Worm (Caenorhabditis elegans) whole organism, late embryonic: ENCODE measurements around the gene F45D3.1.

ENCODE experiments used
- C08G9.2 ChIP-seq: sonication (generic microtip); optimal IDR thresholded peaks from 2 replicates; lab custom pipeline; 2016; ENCODE audit warnings: mild to moderate bottlenecking, missing genetic modification characterization, moderate library complexity, missing compliant biosample characterization
- C38D4.7 ChIP-seq: fragments of 200-800 bp; sonication (Bioruptor generic); optimal IDR thresholded peaks from 2 replicates; lab custom pipeline; 2018; ENCODE audit warnings: mild to moderate bottlenecking, missing genetic modification characterization, moderate library complexity, missing compliant biosample characterization
- F13H6.1 ChIP-seq: sonication (generic microtip); optimal IDR thresholded peaks from 2 replicates; lab custom pipeline; 2016; ENCODE audit warnings: missing genetic modification characterization, missing compliant biosample characterization
- K02D7.2 ChIP-seq: sonication (generic microtip); optimal IDR thresholded peaks from 2 replicates; lab custom pipeline; 2017; ENCODE audit warnings: mild to moderate bottlenecking, missing genetic modification characterization, missing compliant biosample characterization
- K09A11.1 ChIP-seq: sonication (generic microtip); optimal IDR thresholded peaks from 2 replicates; lab custom pipeline; 2017; ENCODE audit warnings: antibody characterized with exemption, mild to moderate bottlenecking, missing genetic modification characterization, missing compliant biosample characterization; ENCODE audit not compliant: insufficient read depth
- Y22D7AL.16 ChIP-seq: sonication (generic microtip); optimal IDR thresholded peaks from 2 replicates; lab custom pipeline; 2016; ENCODE audit warnings: missing genetic modification characterization, missing compliant biosample characterization
- ahr-1 ChIP-seq: sonication (generic microtip); optimal IDR thresholded peaks from 2 replicates; lab custom pipeline; 2016; ENCODE audit warnings: missing genetic modification characterization, missing compliant biosample characterization
- ceh-14 ChIP-seq: sonication (generic microtip); optimal IDR thresholded peaks from 2 replicates; lab custom pipeline; 2016; ENCODE audit warnings: missing genotype, missing genetic modification characterization, missing compliant biosample characterization
- ceh-22 ChIP-seq: sonication (generic microtip); optimal IDR thresholded peaks from 2 replicates; lab custom pipeline; 2017; ENCODE audit warnings: missing biosample characterization, missing genetic modification characterization
- ceh-24 ChIP-seq: sonication (generic microtip); optimal IDR thresholded peaks from 2 replicates; lab custom pipeline; 2016; ENCODE audit warnings: mild to moderate bottlenecking, missing genetic modification characterization, missing compliant biosample characterization
- ceh-31 ChIP-seq: sonication (generic microtip); optimal IDR thresholded peaks from 2 replicates; lab custom pipeline; 2016; ENCODE audit warnings: missing genetic modification characterization, missing compliant biosample characterization
- ceh-34 ChIP-seq: sonication (generic microtip); optimal IDR thresholded peaks from 2 replicates; lab custom pipeline; 2016; ENCODE audit warnings: mild to moderate bottlenecking, missing genetic modification characterization, missing compliant biosample characterization
- ceh-9 ChIP-seq: sonication (generic microtip); optimal IDR thresholded peaks from 2 replicates; lab custom pipeline; 2016; ENCODE audit warnings: mild to moderate bottlenecking, missing genetic modification characterization, inconsistent platforms, missing compliant biosample characterization
- elt-2 ChIP-seq: sonication (generic microtip); optimal IDR thresholded peaks from 2 replicates; lab custom pipeline; 2016; ENCODE audit warnings: missing genetic modification reagents, missing genetic modification characterization, missing compliant biosample characterization
- elt-4 ChIP-seq: sonication (generic microtip); optimal IDR thresholded peaks from 2 replicates; lab custom pipeline; 2016; ENCODE audit warnings: missing genetic modification characterization, missing compliant biosample characterization
- ets-4 ChIP-seq: sonication (generic microtip); optimal IDR thresholded peaks from 2 replicates; lab custom pipeline; 2016; ENCODE audit warnings: missing genetic modification characterization, missing compliant biosample characterization
- fax-1 ChIP-seq: sonication (generic microtip); optimal IDR thresholded peaks from 2 replicates; lab custom pipeline; 2016; ENCODE audit warnings: missing genotype, missing genetic modification characterization, missing compliant biosample characterization
- fkh-10 ChIP-seq: fragments of 150-350 bp; optimal IDR thresholded peaks from 2 replicates; lab custom pipeline; 2014; ENCODE audit warnings: missing biosample characterization, missing genetic modification reagents, missing genetic modification characterization
- hlh-13 ChIP-seq: fragments of 200-800 bp; sonication (Bioruptor generic); optimal IDR thresholded peaks from 2 replicates; lab custom pipeline; 2018; ENCODE audit warnings: mild to moderate bottlenecking, missing genetic modification characterization, missing compliant biosample characterization
- hlh-15 ChIP-seq: sonication (generic microtip); optimal IDR thresholded peaks from 2 replicates; lab custom pipeline; 2016; ENCODE audit warnings: missing genetic modification characterization, missing compliant biosample characterization
- lim-6 ChIP-seq: sonication (generic microtip); optimal IDR thresholded peaks from 2 replicates; lab custom pipeline; 2016; ENCODE audit warnings: missing genetic modification characterization, missing compliant biosample characterization
- madf-2 ChIP-seq: sonication (generic microtip); optimal IDR thresholded peaks from 2 replicates; lab custom pipeline; 2017; ENCODE audit warnings: missing genetic modification characterization, missing compliant biosample characterization
- nfya-1 ChIP-seq: sonication (generic microtip); optimal IDR thresholded peaks from 2 replicates; lab custom pipeline; 2017; ENCODE audit warnings: missing genetic modification characterization, mild to moderate bottlenecking, missing compliant biosample characterization, antibody characterized with exemption, moderate library complexity
- nhr-232 ChIP-seq: sonication (generic microtip); optimal IDR thresholded peaks from 2 replicates; lab custom pipeline; 2016; ENCODE audit warnings: missing genetic modification characterization, missing compliant biosample characterization
- npax-4 ChIP-seq: sonication (generic microtip); optimal IDR thresholded peaks from 2 replicates; lab custom pipeline; 2016; ENCODE audit warnings: missing genetic modification characterization, missing compliant biosample characterization
- pag-3 ChIP-seq: sonication (generic microtip); optimal IDR thresholded peaks from 2 replicates; lab custom pipeline; 2016; ENCODE audit warnings: missing compliant biosample characterization, missing genetic modification characterization, borderline replicate concordance
- pros-1 ChIP-seq: fragments of 150-350 bp; optimal IDR thresholded peaks from 2 replicates; lab custom pipeline; 2014; ENCODE audit warnings: missing biosample characterization, missing genetic modification reagents, missing genetic modification characterization
- sdc-2 ChIP-seq: sonication (generic microtip); optimal IDR thresholded peaks from 2 replicates; lab custom pipeline; 2016; ENCODE audit warnings: missing genotype, missing genetic modification characterization, missing compliant biosample characterization
- sox-2 ChIP-seq: fragments of 200-800 bp; sonication (Bioruptor generic); IDR thresholded peaks from 2 replicates; pipeline ENCODE4 v1.3.6; 2022; ENCODE audit warnings: missing genetic modification reagents, missing genetic modification characterization, missing compliant biosample characterization
- tbx-2 ChIP-seq: sonication (generic microtip); optimal IDR thresholded peaks from 2 replicates; lab custom pipeline; 2016; ENCODE audit warnings: missing genetic modification characterization, missing compliant biosample characterization
- tbx-7 ChIP-seq: sonication (generic microtip); optimal IDR thresholded peaks from 2 replicates; lab custom pipeline; 2016; ENCODE audit warnings: missing genotype, missing genetic modification characterization, missing compliant biosample characterization
- unc-86 ChIP-seq: sonication (generic microtip); optimal IDR thresholded peaks from 2 replicates; lab custom pipeline; 2016; ENCODE audit warnings: missing genetic modification characterization, missing compliant biosample characterization
- zip-5 ChIP-seq: sonication (generic microtip); optimal IDR thresholded peaks from 2 replicates; lab custom pipeline; 2016; ENCODE audit warnings: missing genetic modification characterization, missing compliant biosample characterization

The F45D3.1 gene

DNA sequence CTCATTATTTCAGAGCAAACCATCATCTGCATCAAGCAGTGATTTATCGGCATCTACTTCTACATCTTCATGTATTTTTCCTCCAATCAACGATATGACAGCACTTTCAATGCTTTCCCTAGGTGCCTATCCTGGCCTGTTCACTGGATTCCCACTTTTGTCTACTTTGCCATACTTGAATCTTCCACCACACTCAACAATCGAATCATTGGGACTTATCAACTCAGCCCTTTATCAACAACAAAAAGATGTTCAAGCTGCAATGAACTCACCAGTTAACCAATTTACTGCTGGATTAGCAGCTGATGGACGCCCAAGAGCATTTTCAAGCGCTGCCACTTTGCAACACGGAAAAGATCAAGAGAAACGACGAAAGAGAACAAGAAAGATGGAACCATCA lies 14.3 kb downstream of the F45D3.1 start (continued):
- no peak for TF ChIP-seq ceh-34 (tag; lab: Kevin White, UChicago)
- no peak for TF ChIP-seq unc-86 (tag; lab: Kevin White, UChicago)
- no peak for TF ChIP-seq fkh-10 (GFP tag; lab: Kevin White, UChicago)

DNA sequence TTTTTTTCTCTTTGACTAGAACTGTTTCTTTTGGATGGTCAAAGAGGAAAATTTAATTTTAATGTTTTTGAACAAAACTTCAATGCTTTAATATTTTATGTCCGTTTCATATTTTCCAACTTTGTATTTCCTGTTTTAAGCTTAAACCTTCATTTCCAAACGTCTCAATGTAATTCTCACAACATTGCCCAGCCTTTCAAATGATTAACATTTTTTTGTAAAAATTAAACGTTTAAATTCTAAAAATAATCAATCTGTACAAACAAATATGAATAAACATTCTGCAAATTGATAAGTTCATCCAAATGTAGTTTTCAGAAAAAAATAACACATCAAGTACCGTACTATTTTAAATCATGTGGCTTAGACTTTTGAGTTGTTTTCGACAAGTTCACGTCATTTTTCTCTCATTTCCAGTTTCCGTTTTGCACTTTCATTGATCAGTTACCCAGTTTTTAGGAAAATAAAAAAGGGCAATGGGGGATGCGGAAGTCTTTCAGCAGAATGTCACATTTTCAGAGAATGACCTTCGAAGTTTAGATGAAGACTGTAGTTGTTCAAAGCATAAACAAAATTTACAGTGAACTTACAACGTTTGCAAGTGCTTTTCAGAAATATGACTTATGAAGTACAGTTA lies 15.9 kb downstream of the F45D3.1 start:
- no peak for TF ChIP-seq unc-86 (tag; lab: Kevin White, UChicago)
- no peak for TF ChIP-seq zip-5
- no peak for TF ChIP-seq elt-2
- TF ChIP-seq sdc-2 (tag; lab: Kevin White, UChicago): no peak
- TF ChIP-seq K02D7.2 (tag; lab: Kevin White, UChicago): no peak
- TF ChIP-seq ceh-22 (tag; lab: Kevin White, UChicago): no peak
- TF ChIP-seq pros-1 (tag; lab: Kevin White, UChicago): no peak

DNA sequence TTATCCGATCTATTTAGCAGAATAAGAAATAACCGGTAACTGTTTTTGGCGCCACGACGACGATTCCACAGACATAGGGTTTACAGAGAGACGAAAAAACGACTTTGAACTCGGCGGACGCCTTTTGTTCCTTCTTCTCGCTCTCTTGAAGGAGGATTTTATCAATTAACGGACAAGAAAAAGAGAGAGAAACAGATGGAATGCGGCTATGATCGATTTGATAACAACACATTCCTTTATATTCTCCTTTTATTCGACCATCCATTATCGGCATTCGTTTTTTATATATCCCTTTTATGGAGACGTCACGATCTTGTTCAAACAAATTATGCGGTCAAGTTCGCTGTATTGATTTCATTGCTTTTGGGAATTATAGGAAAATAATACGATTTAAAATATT lies 22.0 kb downstream of the F45D3.1 start:
- no peak for TF ChIP-seq elt-4 (tag; lab: Kevin White, UChicago)
- TF ChIP-seq sox-2 (GFP tag; lab: Robert Waterston, UW): no peak
- no peak for TF ChIP-seq nfya-1
- no peak for TF ChIP-seq tbx-2 (tag; lab: Kevin White, UChicago)
- TF ChIP-seq sdc-2 (tag; lab: Kevin White, UChicago): no peak
- TF ChIP-seq npax-4 (tag; lab: Kevin White, UChicago): no peak
- no peak for TF ChIP-seq nhr-232 (tag; lab: Kevin White, UChicago)
- no peak for TF ChIP-seq fkh-10 (GFP tag; lab: Kevin White, UChicago)
- TF ChIP-seq ceh-24 (tag; lab: Kevin White, UChicago): no peak
- TF ChIP-seq C38D4.7 (GFP tag; lab: Kevin White, UChicago): no peak
- TF ChIP-seq fax-1 (tag; lab: Kevin White, UChicago): no peak
- TF ChIP-seq Y22D7AL.16: no peak
- TF ChIP-seq ets-4 (tag; lab: Kevin White, UChicago): no peak
- TF ChIP-seq ahr-1 (tag; lab: Kevin White, UChicago): no peak
- TF ChIP-seq hlh-15 (tag; lab: Kevin White, UChicago): no peak
- TF ChIP-seq ceh-9: no peak
- TF ChIP-seq hlh-13 (GFP tag; lab: Kevin White, UChicago): no peak
- no peak for TF ChIP-seq C08G9.2 (tag; lab: Kevin White, UChicago)
- no peak for TF ChIP-seq ceh-31 (tag; lab: Kevin White, UChicago)

DNA sequence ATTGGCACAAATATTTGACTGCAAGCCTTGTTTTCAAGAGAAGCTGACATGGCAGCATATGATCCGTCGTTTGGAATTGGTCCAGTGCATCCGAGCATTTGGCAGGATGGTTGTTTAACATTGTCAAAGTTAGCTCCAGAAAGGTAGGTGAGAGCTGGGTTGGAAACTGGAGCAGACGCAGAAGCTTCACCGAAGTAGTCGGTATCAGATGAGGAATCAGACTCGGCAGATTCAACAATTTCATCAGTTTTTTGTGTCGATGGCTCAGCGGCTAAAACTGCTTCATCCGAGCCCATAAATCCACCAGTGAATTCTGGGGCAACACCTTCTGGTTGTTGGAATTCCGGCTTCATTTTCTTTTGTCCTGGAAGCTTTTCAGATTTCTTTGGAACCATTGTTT lies 22.7 kb downstream of the F45D3.1 start:
- TF ChIP-seq lim-6 (tag; lab: Kevin White, UChicago) (no peak), K09A11.1 (tag; lab: Kevin White, UChicago) (no peak), fax-1 (tag; lab: Kevin White, UChicago) (no peak)

DNA sequence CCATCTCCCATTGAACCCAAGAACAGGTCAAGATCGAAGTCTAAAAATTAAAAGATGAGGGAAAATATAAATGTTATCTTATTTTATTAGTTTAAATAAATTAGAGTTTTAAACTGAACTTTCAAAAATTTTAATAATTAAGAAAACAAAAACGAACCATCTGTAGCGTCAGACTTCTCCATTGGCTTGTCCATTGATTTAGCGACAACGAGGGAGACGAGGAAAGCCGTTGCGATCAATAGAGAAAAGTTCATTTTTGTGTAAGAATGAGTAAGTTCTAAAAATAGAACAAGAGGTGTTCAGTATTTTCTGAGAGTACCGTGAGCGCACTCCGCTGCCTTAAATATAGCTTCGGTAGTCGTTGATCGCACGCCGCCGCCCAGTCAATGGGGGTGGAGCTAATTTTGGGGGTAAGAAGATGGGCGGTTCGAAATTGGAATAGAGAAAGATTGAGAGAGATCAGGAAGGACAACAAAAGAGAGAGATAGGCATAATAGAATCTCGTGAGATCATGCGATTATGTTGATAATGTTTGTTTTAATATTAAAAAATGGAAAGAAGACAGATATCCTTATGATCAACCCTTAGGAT lies 23.3 kb downstream of the F45D3.1 start, which contains the start of gene F45D3.3:
Gene F45D3.3, minus strand, starts transcription at position 350 of the 591 bp plus-strand sequence.
- TF ChIP-seq ceh-14 (tag; lab: Kevin White, UChicago) (no peak), sox-2 (GFP tag; lab: Robert Waterston, UW) (no peak), madf-2 (no peak), nfya-1 (no peak), unc-86 (tag; lab: Kevin White, UChicago) (no peak), tbx-7 (tag; lab: Kevin White, UChicago) (no peak), F13H6.1 (tag; lab: Kevin White, UChicago) (no peak), pag-3 (tag; lab: Kevin White, UChicago) (no peak)
